Worm (Caenorhabditis elegans) whole organism, L4 larva: ENCODE measurements around the gene mig-22.
A peak's percentile ranks its signal among the peaks of the same experiment; 100 is the strongest.

Experiments
- F26F4.8 ChIP-seq: fragments of 200-800 bp; sonication (Bioruptor generic); conservative IDR thresholded peaks from 2 replicates; pipeline ENCODE4 v1.3.6; 2022; ENCODE audit warnings: missing genetic modification characterization, missing compliant biosample characterization
- F37D6.2 ChIP-seq: sonication (generic microtip); optimal IDR thresholded peaks from 2 replicates; lab custom pipeline; 2016; ENCODE audit warnings: mild to moderate bottlenecking, missing genetic modification characterization, missing compliant biosample characterization
- F49E8.2 ChIP-seq: sonication (generic microtip); optimal IDR thresholded peaks from 2 replicates; lab custom pipeline; 2016; ENCODE audit warnings: missing compliant biosample characterization, mild to moderate bottlenecking, missing genetic modification characterization, borderline replicate concordance
- T26A8.4 ChIP-seq: fragments of 200-800 bp; sonication (Bioruptor generic); IDR thresholded peaks from 2 replicates; pipeline ENCODE4 v1.3.6; 2022; ENCODE audit warnings: missing genetic modification characterization, missing compliant biosample characterization
- ZK546.5 ChIP-seq, 2 experiments: sonication (generic microtip); optimal IDR thresholded peaks; 2 replicates each; lab custom pipeline; 2017; ENCODE audit warnings: missing biosample characterization in 2 of 2, missing genetic modification characterization in 2 of 2
- aha-1 ChIP-seq: fragments of 150-350 bp; peaks from one replicate; lab custom pipeline; 2014; ENCODE audit warnings: missing biosample characterization, missing genetic modification characterization
- ceh-28 ChIP-seq: fragments of 150-350 bp; optimal IDR thresholded peaks from 2 replicates; lab custom pipeline; 2014; ENCODE audit warnings: missing biosample characterization, missing genetic modification reagents, missing genetic modification characterization
- ceh-82 ChIP-seq: sonication (generic microtip); optimal IDR thresholded peaks from 2 replicates; lab custom pipeline; 2017; ENCODE audit warnings: missing biosample characterization, missing genetic modification characterization
- cey-2 ChIP-seq: sonication (generic microtip); optimal IDR thresholded peaks from 3 replicates; lab custom pipeline; 2017; ENCODE audit warnings: missing genetic modification characterization, mild to moderate bottlenecking, missing compliant biosample characterization, antibody characterized with exemption, borderline replicate concordance; ENCODE audit not compliant: insufficient read depth
- ctbp-1 ChIP-seq: fragments of 200-800 bp; sonication (Bioruptor generic); IDR thresholded peaks from 2 replicates; pipeline ENCODE4 v1.3.6; 2022; ENCODE audit warnings: missing genetic modification reagents, missing genetic modification characterization, missing compliant biosample characterization
- daf-16 ChIP-seq, 3 experiments: sonication (generic microtip); optimal IDR thresholded peaks; 2 replicates each; lab custom pipeline; 2016 to 2017; ENCODE audit warnings: missing genetic modification characterization in 3 of 3, missing genetic modification reagents in 3 of 3, mild to moderate bottlenecking in 2 of 3, missing compliant biosample characterization in 2 of 3, missing biosample characterization in 1 of 3, moderate library complexity in 1 of 3
- daf-8 ChIP-seq: fragments of 200-800 bp; sonication (Bioruptor generic); IDR thresholded peaks from 2 replicates; pipeline ENCODE4 v1.3.6; 2022; ENCODE audit warnings: missing genetic modification characterization, missing compliant biosample characterization
- dpl-1 ChIP-seq: fragments of 150-350 bp; optimal IDR thresholded peaks from 2 replicates; lab custom pipeline; 2014; ENCODE audit warnings: missing biosample characterization, missing genetic modification reagents, missing genetic modification characterization
- dve-1 ChIP-seq: sonication (generic microtip); optimal IDR thresholded peaks from 2 replicates; lab custom pipeline; 2017; ENCODE audit warnings: antibody characterized with exemption, mild to moderate bottlenecking, missing genetic modification characterization, missing compliant biosample characterization; ENCODE audit not compliant: insufficient read depth
- gei-8 ChIP-seq: fragments of 200-800 bp; sonication (Bioruptor generic); optimal IDR thresholded peaks from 2 replicates; lab custom pipeline; 2018; ENCODE audit warnings: mild to moderate bottlenecking, missing genetic modification characterization, missing compliant biosample characterization
- hif-1 ChIP-seq, 2 experiments: sonication (generic microtip); optimal IDR thresholded peaks; 2 replicates each; lab custom pipeline; 2016 to 2017; ENCODE audit warnings: missing compliant biosample characterization in 2 of 2, missing genetic modification characterization in 2 of 2, missing genetic modification reagents in 2 of 2, missing genotype in 2 of 2, mild to moderate bottlenecking in 1 of 2
- hlh-30 ChIP-seq: sonication (generic microtip); optimal IDR thresholded peaks from 2 replicates; lab custom pipeline; 2017; ENCODE audit warnings: antibody characterized with exemption, mild to moderate bottlenecking, missing genetic modification characterization, missing compliant biosample characterization; ENCODE audit not compliant: insufficient read depth
- hmg-1.1 ChIP-seq: fragments of 200-800 bp; sonication (Bioruptor generic); IDR thresholded peaks from 2 replicates; pipeline ENCODE4 v1.3.6; 2022; ENCODE audit warnings: missing genetic modification reagents, missing genetic modification characterization, missing compliant biosample characterization
- lin-1 ChIP-seq: fragments of 200-800 bp; sonication (Bioruptor generic); IDR thresholded peaks from 2 replicates; pipeline ENCODE4 v1.3.6; 2022; ENCODE audit warnings: missing genetic modification reagents, missing genetic modification characterization, missing compliant biosample characterization
- lin-13 ChIP-seq: fragments of 150-350 bp; optimal IDR thresholded peaks from 2 replicates; lab custom pipeline; 2014; ENCODE audit warnings: missing biosample characterization, missing genetic modification reagents, missing genetic modification characterization
- lin-15B ChIP-seq: fragments of 150-350 bp; sonication (generic microtip); optimal IDR thresholded peaks from 3 replicates; lab custom pipeline; 2014; ENCODE audit warnings: missing biosample characterization, missing genetic modification characterization
- lin-38 ChIP-seq: fragments of 200-800 bp; sonication (Bioruptor generic); IDR thresholded peaks from 2 replicates; pipeline ENCODE4 v1.3.6; 2022; ENCODE audit warnings: missing genetic modification reagents, missing genetic modification characterization, missing compliant biosample characterization
- lir-3 ChIP-seq: sonication (generic microtip); optimal IDR thresholded peaks from 2 replicates; lab custom pipeline; 2016; ENCODE audit warnings: mild to moderate bottlenecking, missing genetic modification characterization, missing compliant biosample characterization
- lsy-2 ChIP-seq, 2 experiments: fragments of 150-350 bp in 1 of 2; sonication (generic microtip) in 1 of 2; optimal IDR thresholded peaks; 2 replicates each; lab custom pipeline; 2014 to 2017; ENCODE audit warnings: missing biosample characterization in 2 of 2, missing genetic modification characterization in 2 of 2
- madf-9 ChIP-seq: fragments of 200-800 bp; sonication (Bioruptor generic); conservative IDR thresholded peaks from 2 replicates; pipeline ENCODE4 v1.3.6; 2022; ENCODE audit warnings: missing genetic modification reagents, missing genetic modification characterization, missing compliant biosample characterization
- mdl-1 ChIP-seq, 2 experiments: fragments of 150-350 bp in 1 of 2; sonication (generic microtip) in 1 of 2; optimal IDR thresholded peaks; 2 replicates each; lab custom pipeline; 2014 to 2017; ENCODE audit warnings: missing biosample characterization in 2 of 2, missing genetic modification characterization in 2 of 2
- mep-1 ChIP-seq: fragments of 150-350 bp; sonication (generic microtip); optimal IDR thresholded peaks from 3 replicates; lab custom pipeline; 2014; ENCODE audit warnings: missing biosample characterization, missing genetic modification characterization
- mes-2 ChIP-seq: sonication (generic microtip); optimal IDR thresholded peaks from 2 replicates; lab custom pipeline; 2016; ENCODE audit warnings: missing genotype, mild to moderate bottlenecking, missing genetic modification characterization, missing compliant biosample characterization; ENCODE audit not compliant: poor library complexity, severe bottlenecking
- mxl-2 ChIP-seq: fragments of 200-800 bp; sonication (Bioruptor generic); conservative IDR thresholded peaks from 2 replicates; pipeline ENCODE4 v1.3.6; 2022; ENCODE audit warnings: missing genetic modification reagents, missing genetic modification characterization, missing compliant biosample characterization
- nhr-10 ChIP-seq: fragments of 150-350 bp; optimal IDR thresholded peaks from 2 replicates; lab custom pipeline; 2014; ENCODE audit warnings: missing biosample characterization, missing genetic modification characterization
- nhr-111 ChIP-seq: fragments of 200-800 bp; sonication (Bioruptor generic); optimal IDR thresholded peaks from 2 replicates; lab custom pipeline; 2018; ENCODE audit warnings: mild to moderate bottlenecking, missing genetic modification characterization, missing compliant biosample characterization
- nhr-28 ChIP-seq: fragments of 150-350 bp; optimal IDR thresholded peaks from 2 replicates; lab custom pipeline; 2014; ENCODE audit warnings: missing biosample characterization, missing genetic modification characterization
- nhr-48 ChIP-seq: sonication (generic microtip); optimal IDR thresholded peaks from 2 replicates; lab custom pipeline; 2016; ENCODE audit warnings: mild to moderate bottlenecking, missing genetic modification characterization, missing compliant biosample characterization
- nhr-76 ChIP-seq: fragments of 150-350 bp; optimal IDR thresholded peaks from 2 replicates; lab custom pipeline; 2014; ENCODE audit warnings: missing biosample characterization, missing genetic modification characterization
- pha-4 ChIP-seq, 2 experiments: fragments of 150-350 bp in 1 of 2; fragments of 200-800 bp in 1 of 2; sonication (Bioruptor generic) in 1 of 2; IDR thresholded peaks in 1 of 2; optimal IDR thresholded peaks in 1 of 2; 2 replicates each; pipeline versions ENCODE4 v1.3.6 to Lab custom; 2014 to 2022; ENCODE audit warnings: missing genetic modification characterization in 2 of 2, missing genetic modification reagents in 2 of 2, missing biosample characterization in 1 of 2, missing compliant biosample characterization in 1 of 2
- php-3 ChIP-seq: fragments of 200-800 bp; sonication (Bioruptor generic); IDR thresholded peaks from 2 replicates; pipeline ENCODE4 v1.3.6; 2022; ENCODE audit warnings: missing genetic modification reagents, missing genetic modification characterization, missing compliant biosample characterization
- pqm-1 ChIP-seq: sonication (generic microtip); optimal IDR thresholded peaks from 2 replicates; lab custom pipeline; 2017; ENCODE audit warnings: missing biosample characterization, missing genetic modification characterization
- rbr-2 ChIP-seq: sonication (generic microtip); optimal IDR thresholded peaks from 2 replicates; lab custom pipeline; 2016; ENCODE audit warnings: missing genotype, missing genetic modification characterization, missing compliant biosample characterization
- set-16 ChIP-seq: fragments of 200-800 bp; sonication (Bioruptor generic); IDR thresholded peaks from 2 replicates; pipeline ENCODE4 v1.3.6; 2022; ENCODE audit warnings: missing genetic modification reagents, missing genetic modification characterization, missing compliant biosample characterization
- snpc-1.2 ChIP-seq: fragments of 200-800 bp; sonication (Bioruptor generic); IDR thresholded peaks from 2 replicates; pipeline ENCODE4 v1.3.6; 2022; ENCODE audit warnings: missing genetic modification reagents, missing genetic modification characterization, missing compliant biosample characterization
- unc-130 ChIP-seq: sonication (generic microtip); optimal IDR thresholded peaks from 2 replicates; lab custom pipeline; 2016; ENCODE audit warnings: missing genetic modification reagents, missing genetic modification characterization, missing compliant biosample characterization
- vab-7 ChIP-seq: fragments of 200-800 bp; sonication (Bioruptor generic); IDR thresholded peaks from 2 replicates; pipeline ENCODE4 v1.3.6; 2022; ENCODE audit warnings: missing genetic modification reagents, missing genetic modification characterization, missing compliant biosample characterization
- zag-1 ChIP-seq: fragments of 150-350 bp; optimal IDR thresholded peaks from 2 replicates; lab custom pipeline; 2014; ENCODE audit warnings: missing biosample characterization, missing genetic modification characterization
- zip-11 ChIP-seq: fragments of 200-800 bp; sonication (Bioruptor generic); IDR thresholded peaks from 2 replicates; pipeline ENCODE4 v1.3.6; 2022; ENCODE audit warnings: missing genetic modification characterization, missing compliant biosample characterization
- zip-2 ChIP-seq: fragments of 150-350 bp; optimal IDR thresholded peaks from 2 replicates; lab custom pipeline; 2014; ENCODE audit warnings: missing biosample characterization, missing genetic modification characterization

mig-22 gene

DNA sequence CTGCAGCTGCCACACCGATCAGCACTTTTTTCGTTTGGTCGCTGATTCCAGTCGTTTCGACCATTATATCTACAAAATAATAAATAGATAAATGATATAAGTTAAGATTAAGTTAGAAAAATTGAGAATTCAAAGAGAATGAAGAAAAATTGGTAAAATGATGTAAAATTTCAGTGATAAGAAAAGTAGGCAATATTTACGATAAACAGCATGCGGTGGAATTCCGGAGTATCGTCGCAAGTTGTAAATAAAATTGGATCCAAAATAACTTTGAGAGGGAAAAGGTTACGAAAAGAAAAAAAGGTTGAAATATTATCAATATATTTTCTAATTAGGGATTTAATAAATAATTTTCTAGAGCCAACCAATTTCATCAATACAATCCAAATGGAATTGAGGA lies 12.5 kb downstream of the mig-22 start, which contains the start of gene tomm-70 (continued):
- TF ChIP-seq lir-3 (tag; lab: Kevin White, UChicago) (no peak), hlh-30 (tag; lab: Kevin White, UChicago) (no peak), lin-15B (tag; lab: Kevin White, UChicago) (no peak), mes-2 (tag; lab: Kevin White, UChicago) (peak; percentile 6), rbr-2 (no peak)

DNA sequence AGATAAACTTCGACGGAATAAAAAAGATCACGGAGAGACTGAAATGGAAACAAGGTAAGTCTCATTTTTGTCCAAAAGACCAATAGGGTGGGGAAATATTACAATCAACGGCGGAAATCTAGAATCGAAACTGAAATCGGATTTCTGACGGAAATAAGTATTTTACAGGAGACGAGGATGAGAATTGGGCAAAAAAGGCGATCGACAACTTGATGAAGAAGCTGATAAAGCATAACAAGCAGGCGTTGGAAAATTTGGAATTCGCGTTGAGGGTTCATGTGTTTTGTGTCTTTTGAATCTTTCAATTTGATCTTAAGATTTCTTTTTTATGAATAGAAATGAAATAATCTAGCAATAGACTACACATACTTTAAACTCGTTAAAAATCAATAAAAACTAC lies 16.5 kb downstream of the mig-22 start, which contains the start of gene ugtp-1:
Gene ugtp-1, minus strand, starts transcription at position 101 of the 400 bp plus-strand sequence.
- TF ChIP-seq madf-9 (GFP tag; lab: Robert Waterston, UW) (no peak), daf-8 (GFP tag; lab: Robert Waterston, UW) (no peak), vab-7 (GFP tag; lab: Robert Waterston, UW) (no peak), ZK546.5 (tag; optimal IDR thresholded peaks at IDR 0.05; lab: Kevin White, UChicago) (no peak), F37D6.2 (tag; lab: Kevin White, UChicago) (no peak), mxl-2 (no peak), F49E8.2 (tag; lab: Kevin White, UChicago) (no peak), dpl-1 (GFP tag; lab: Kevin White, UChicago) (no peak), set-16 (GFP tag; lab: Robert Waterston, UW) (no peak), lin-1 (GFP tag; lab: Robert Waterston, UW) (no peak), nhr-10 (tag; lab: Kevin White, UChicago) (no peak), F26F4.8 (GFP tag; lab: Robert Waterston, UW) (no peak), lsy-2 (tag; optimal IDR thresholded peaks at IDR 0.05; lab: Kevin White, UChicago) (no peak), ceh-28 (tag; lab: Kevin White, UChicago) (no peak), snpc-1.2 (GFP tag; lab: Robert Waterston, UW) (no peak), zip-11 (GFP tag; lab: Robert Waterston, UW) (no peak), nhr-76 (tag; lab: Kevin White, UChicago) (no peak), ctbp-1 (GFP tag; lab: Robert Waterston, UW) (no peak)
- TF ChIP-seq, all 104 proteins: peak for 0

DNA sequence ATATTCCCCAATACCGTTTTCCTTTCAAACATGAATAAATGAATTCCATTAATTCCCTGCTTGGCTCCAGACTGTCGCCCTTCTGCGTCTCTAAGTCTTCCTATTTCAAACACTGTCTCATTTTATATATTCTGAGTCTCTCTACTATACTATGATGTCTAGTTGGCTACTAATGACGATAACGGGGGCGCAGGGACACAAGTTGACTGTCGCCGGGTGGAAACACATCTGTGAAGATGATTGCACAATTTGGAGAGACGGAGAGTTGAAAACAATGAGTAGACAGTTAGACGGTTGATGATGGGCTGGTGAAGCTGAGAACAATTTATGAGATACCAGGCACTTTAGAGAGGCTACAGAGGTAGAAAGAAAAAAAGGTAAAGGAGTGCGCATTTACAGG lies 17.7 kb downstream of the mig-22 start, which contains the start of gene sma-2:
Gene sma-2, plus strand, starts transcription at position 194 of the 400 bp plus-strand sequence.
- TF ChIP-seq pha-4 (GFP tag; IDR thresholded peaks at IDR 0.05; lab: Robert Waterston, UW) (peak; percentile 20; the same call in 1 of the 2 replicates), pha-4 (tag; optimal IDR thresholded peaks at IDR 0.05; lab: Kevin White, UChicago) (no peak), lin-13 (GFP tag; lab: Kevin White, UChicago) (peak; percentile 5), aha-1 (tag; lab: Kevin White, UChicago) (peak; percentile 60), mep-1 (tag; lab: Kevin White, UChicago) (peak; percentile 78), dve-1 (tag; lab: Kevin White, UChicago) (peak; percentile 98), mdl-1 (tag; optimal IDR thresholded peaks at IDR 0.05; lab: Kevin White, UChicago) (peak in 1 of 2 experiments; percentile 68), daf-16 (GFP tag; optimal IDR thresholded peaks at IDR 0.05; lab: Kevin White, UChicago) (peak in 1 of 2 experiments; percentile 74), daf-16 (tag; optimal IDR thresholded peaks at IDR 0.05; lab: Kevin White, UChicago) (peak; percentile 95), unc-130 (GFP tag; lab: Kevin White, UChicago) (no peak), ceh-82 (tag; lab: Kevin White, UChicago) (no peak), nhr-48 (tag; lab: Kevin White, UChicago) (peak; percentile 84), zip-2 (tag; lab: Kevin White, UChicago) (peak; percentile 40), cey-2 (peak; percentile 25), php-3 (peak; percentile 87), lsy-2 (tag; optimal IDR thresholded peaks at IDR 0.05; lab: Kevin White, UChicago) (peak in 1 of 2 experiments; percentile 54), lir-3 (tag; lab: Kevin White, UChicago) (no peak), F26F4.8 (GFP tag; lab: Robert Waterston, UW) (no peak), hif-1 (tag; optimal IDR thresholded peaks at IDR 0.05; lab: Kevin White, UChicago) (peak in 1 of 2 experiments; percentile 50), rbr-2 (peak; percentile 47), pqm-1 (tag; lab: Kevin White, UChicago) (peak; percentile 39), T26A8.4 (GFP tag; lab: Robert Waterston, UW) (peak; percentile 53; the same call in 1 of the 2 replicates), zag-1 (tag; lab: Kevin White, UChicago) (no peak), nhr-28 (peak; percentile 94), gei-8 (GFP tag; lab: Kevin White, UChicago) (peak; percentile 10), nhr-111 (GFP tag; lab: Kevin White, UChicago) (no peak), lin-1 (GFP tag; lab: Robert Waterston, UW) (peak; percentile 80), lin-38 (GFP tag; lab: Robert Waterston, UW) (peak; percentile 32; the same call in 1 of the 2 replicates), hmg-1.1 (GFP tag; lab: Robert Waterston, UW) (peak; percentile 59)
